Worm (Caenorhabditis elegans) whole organism, young adult: ENCODE results near the gene ucr-2.1.

Experiments
- C17E4.6 ChIP-seq: fragments of 200-800 bp; sonication (Bioruptor generic); IDR thresholded peaks from 2 replicates; pipeline ENCODE4 v1.3.6; 2022; ENCODE audit warnings: missing genetic modification reagents, missing genetic modification characterization, missing compliant biosample characterization
- F55B11.4 ChIP-seq: sonication (generic microtip); optimal IDR thresholded peaks from 2 replicates; lab custom pipeline; 2016; ENCODE audit warnings: missing compliant biosample characterization, missing genetic modification characterization, borderline replicate concordance; ENCODE audit not compliant: insufficient read depth
- Y56A3A.18 ChIP-seq: fragments of 200-800 bp; sonication (Bioruptor generic); IDR thresholded peaks from 2 replicates; pipeline ENCODE4 v1.3.6; 2022; ENCODE audit warnings: missing genetic modification reagents, missing genetic modification characterization, missing compliant biosample characterization
- Y67H2A.10 ChIP-seq: fragments of 200-800 bp; sonication (Bioruptor generic); conservative IDR thresholded peaks from 2 replicates; pipeline ENCODE4 v1.3.6; 2022; ENCODE audit warnings: missing genetic modification reagents, missing genetic modification characterization, missing compliant biosample characterization
- Y95B8A.8 ChIP-seq: fragments of 200-800 bp; sonication (Bioruptor generic); IDR thresholded peaks from 2 replicates; pipeline ENCODE4 v1.3.6; 2022; ENCODE audit warnings: missing genetic modification reagents, missing genetic modification characterization, missing compliant biosample characterization
- akir-1 ChIP-seq: fragments of 200-800 bp; sonication (Bioruptor generic); optimal IDR thresholded peaks from 2 replicates; lab custom pipeline; 2018; ENCODE audit warnings: mild to moderate bottlenecking, missing genetic modification characterization, moderate library complexity, missing compliant biosample characterization
- aptf-2 ChIP-seq: fragments of 200-800 bp; sonication (Bioruptor generic); conservative IDR thresholded peaks from 2 replicates; pipeline ENCODE4 v1.3.6; 2022; ENCODE audit warnings: missing genetic modification reagents, missing genetic modification characterization, missing compliant biosample characterization
- aptf-3 ChIP-seq: fragments of 200-800 bp; sonication (Bioruptor generic); IDR thresholded peaks from 2 replicates; pipeline ENCODE4 v1.3.6; 2022; ENCODE audit warnings: missing genetic modification characterization, missing compliant biosample characterization
- atf-7 ChIP-seq: sonication (generic microtip); optimal IDR thresholded peaks from 2 replicates; lab custom pipeline; 2017; ENCODE audit warnings: mild to moderate bottlenecking, missing genetic modification characterization, missing compliant biosample characterization
- attf-6 ChIP-seq: fragments of 200-800 bp; sonication (Bioruptor generic); IDR thresholded peaks from 2 replicates; pipeline ENCODE4 v1.3.6; 2022; ENCODE audit warnings: missing genetic modification reagents, missing genetic modification characterization, missing compliant biosample characterization
- ccch-3 ChIP-seq: fragments of 200-800 bp; sonication (Bioruptor generic); optimal IDR thresholded peaks from 2 replicates; lab custom pipeline; 2018; ENCODE audit warnings: mild to moderate bottlenecking, missing genetic modification characterization, missing compliant biosample characterization
- cebp-1 ChIP-seq, 2 experiments: fragments of 200-800 bp in 1 of 2; sonication (Bioruptor generic) in 1 of 2; sonication (generic microtip) in 1 of 2; IDR thresholded peaks in 1 of 2; optimal IDR thresholded peaks in 1 of 2; 2 replicates each; pipeline versions ENCODE4 v1.3.6 to Lab custom; 2017 to 2022; ENCODE audit warnings: missing compliant biosample characterization in 2 of 2, missing genetic modification characterization in 2 of 2, mild to moderate bottlenecking in 1 of 2, missing genetic modification reagents in 1 of 2, moderate library complexity in 1 of 2
- cebp-2 ChIP-seq: fragments of 200-800 bp; sonication (Bioruptor generic); IDR thresholded peaks from 2 replicates; pipeline ENCODE4 v1.3.6; 2022; ENCODE audit warnings: missing genetic modification characterization, missing compliant biosample characterization
- ceh-100 ChIP-seq: fragments of 200-800 bp; sonication (Bioruptor generic); IDR thresholded peaks from 2 replicates; pipeline ENCODE4 v1.3.6; 2022; ENCODE audit warnings: missing genetic modification reagents, missing genetic modification characterization, missing compliant biosample characterization
- ceh-40 ChIP-seq: fragments of 200-800 bp; sonication (Bioruptor generic); IDR thresholded peaks from 2 replicates; pipeline ENCODE4 v1.3.6; 2022; ENCODE audit warnings: missing genetic modification characterization, missing compliant biosample characterization
- chd-7 ChIP-seq: sonication (generic microtip); optimal IDR thresholded peaks from 2 replicates; lab custom pipeline; 2016; ENCODE audit warnings: mild to moderate bottlenecking, missing genetic modification characterization, moderate library complexity, missing compliant biosample characterization
- dox-1 ChIP-seq: fragments of 200-800 bp; sonication (Bioruptor generic); IDR thresholded peaks from 2 replicates; pipeline ENCODE4 v1.3.6; 2022; ENCODE audit warnings: missing genetic modification reagents, missing genetic modification characterization, missing compliant biosample characterization
- dpff-1 ChIP-seq: sonication (generic microtip); optimal IDR thresholded peaks from 2 replicates; lab custom pipeline; 2017; ENCODE audit warnings: mild to moderate bottlenecking, missing genetic modification characterization, missing compliant biosample characterization
- egl-18 ChIP-seq: fragments of 200-800 bp; sonication (Bioruptor generic); IDR thresholded peaks from 2 replicates; pipeline ENCODE4 v1.3.6; 2022; ENCODE audit warnings: missing genetic modification reagents, missing genetic modification characterization, missing compliant biosample characterization
- lag-1 ChIP-seq: fragments of 200-800 bp; sonication (Bioruptor generic); IDR thresholded peaks from 2 replicates; pipeline ENCODE4 v1.3.6; 2022; ENCODE audit warnings: missing genetic modification reagents, missing genetic modification characterization, missing compliant biosample characterization
- let-607 ChIP-seq, 2 experiments: fragments of 200-800 bp in 1 of 2; sonication (Bioruptor generic) in 1 of 2; sonication (generic microtip) in 1 of 2; optimal IDR thresholded peaks; 2 replicates each; lab custom pipeline; 2016 to 2018; ENCODE audit warnings: mild to moderate bottlenecking in 2 of 2, missing compliant biosample characterization in 2 of 2, missing genetic modification characterization in 2 of 2, moderate library complexity in 2 of 2, missing genotype in 1 of 2
- lsl-1 ChIP-seq: fragments of 200-800 bp; sonication (Bioruptor generic); optimal IDR thresholded peaks from 2 replicates; lab custom pipeline; 2018; ENCODE audit warnings: mild to moderate bottlenecking, missing genetic modification characterization, moderate library complexity, missing compliant biosample characterization
- madf-8 ChIP-seq: fragments of 200-800 bp; sonication (Bioruptor generic); conservative IDR thresholded peaks from 2 replicates; pipeline ENCODE4 v1.3.6; 2022; ENCODE audit warnings: missing genetic modification reagents, missing genetic modification characterization, missing compliant biosample characterization
- mcd-1 ChIP-seq: fragments of 200-800 bp; sonication (Bioruptor generic); IDR thresholded peaks from 2 replicates; pipeline ENCODE4 v1.3.6; 2022; ENCODE audit warnings: missing genetic modification reagents, missing genetic modification characterization, missing compliant biosample characterization
- mes-4 ChIP-seq: sonication (generic microtip); optimal IDR thresholded peaks from 2 replicates; lab custom pipeline; 2016; ENCODE audit warnings: missing genotype, missing genetic modification characterization, missing compliant biosample characterization
- mxl-1 ChIP-seq: sonication (generic microtip); optimal IDR thresholded peaks from 2 replicates; lab custom pipeline; 2016; ENCODE audit warnings: missing genetic modification characterization, missing compliant biosample characterization
- nhr-80 ChIP-seq: sonication (generic microtip); optimal IDR thresholded peaks from 2 replicates; lab custom pipeline; 2016; ENCODE audit warnings: missing genetic modification characterization, missing compliant biosample characterization
- rcor-1 ChIP-seq: fragments of 200-800 bp; sonication (Bioruptor generic); IDR thresholded peaks from 2 replicates; pipeline ENCODE4 v1.3.6; 2022; ENCODE audit warnings: missing genetic modification reagents, missing genetic modification characterization, missing compliant biosample characterization
- repo-1 ChIP-seq: sonication (generic microtip); optimal IDR thresholded peaks from 2 replicates; lab custom pipeline; 2017; ENCODE audit warnings: mild to moderate bottlenecking, missing genetic modification characterization, missing compliant biosample characterization
- unc-62 ChIP-seq: fragments of 150-350 bp; optimal IDR thresholded peaks from 2 replicates; lab custom pipeline; 2014; ENCODE audit warnings: missing biosample characterization, missing genetic modification reagents, missing genetic modification characterization
- ztf-18 ChIP-seq: sonication (generic microtip); optimal IDR thresholded peaks from 2 replicates; lab custom pipeline; 2016; ENCODE audit warnings: missing genotype, mild to moderate bottlenecking, missing genetic modification characterization, missing compliant biosample characterization
- ztf-25 ChIP-seq: fragments of 200-800 bp; sonication (Bioruptor generic); IDR thresholded peaks from 2 replicates; pipeline ENCODE4 v1.3.6; 2022; ENCODE audit warnings: missing genetic modification reagents, missing genetic modification characterization, missing compliant biosample characterization
- ztf-28 ChIP-seq: fragments of 200-800 bp; sonication (Bioruptor generic); IDR thresholded peaks from 2 replicates; pipeline ENCODE4 v1.3.6; 2022; ENCODE audit warnings: missing genetic modification reagents, missing genetic modification characterization, missing compliant biosample characterization

Gene ucr-2.1

DNA sequence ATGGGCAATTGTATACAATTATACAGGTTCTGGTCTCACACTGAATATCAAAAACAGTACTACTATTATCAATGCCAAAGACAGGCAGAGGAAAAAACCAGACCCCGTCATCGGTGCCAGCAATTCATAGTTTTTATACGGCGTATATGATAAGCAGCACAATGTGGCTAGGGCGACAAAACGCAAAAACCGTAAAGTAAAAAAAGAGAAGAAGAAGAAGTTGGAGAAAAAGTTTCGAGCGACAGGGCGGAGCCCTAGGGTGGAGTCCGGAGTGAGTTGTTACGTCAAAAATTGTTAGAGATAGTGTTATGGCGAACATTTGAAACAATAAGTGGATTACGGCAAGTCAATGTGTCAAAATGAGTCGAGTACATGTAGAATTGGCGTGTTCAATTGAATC is 16.6 kb upstream of the ucr-2.1 start:
- TF ChIP-seq cebp-2 (GFP tag; lab: Robert Waterston, UW) (no peak), ccch-3 (GFP tag; lab: Kevin White, UChicago) (no peak), rcor-1 (GFP tag; lab: Robert Waterston, UW) (no peak), dox-1 (GFP tag; lab: Robert Waterston, UW) (peak; percentile 48; the same call in 1 of the 2 replicates), Y67H2A.10 (no peak), let-607 (tag; optimal IDR thresholded peaks at IDR 0.05; lab: Kevin White, UChicago) (peak; percentile 40 to 52), mxl-1 (tag; lab: Kevin White, UChicago) (no peak), repo-1 (tag; lab: Kevin White, UChicago) (no peak), aptf-3 (GFP tag; lab: Robert Waterston, UW) (no peak), Y95B8A.8 (GFP tag; lab: Robert Waterston, UW) (no peak), nhr-80 (peak; percentile 83), dpff-1 (tag; lab: Kevin White, UChicago) (no peak), ztf-18 (tag; lab: Kevin White, UChicago) (no peak), mcd-1 (GFP tag; lab: Robert Waterston, UW) (no peak), ceh-40 (GFP tag; lab: Robert Waterston, UW) (no peak), attf-6 (no peak)

DNA sequence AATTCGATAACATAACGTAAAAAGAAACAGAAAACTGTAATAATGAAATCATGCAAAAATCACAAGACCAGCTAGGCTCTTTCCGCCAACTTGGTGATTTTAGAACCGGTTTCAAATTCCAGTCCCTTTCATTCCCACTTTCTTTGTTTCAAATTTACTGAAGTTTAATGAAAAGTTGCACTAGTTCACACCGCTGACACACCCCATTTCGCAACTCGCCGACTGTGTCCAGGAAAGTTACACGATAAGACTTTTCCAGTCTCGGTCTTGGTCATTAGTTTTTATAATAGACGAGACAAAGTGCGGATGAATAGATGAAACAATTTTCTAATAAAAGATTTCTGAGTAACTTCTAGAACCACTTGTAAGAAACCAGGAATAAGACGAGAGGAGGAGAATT is 14.3 kb upstream of the ucr-2.1 start:
- TF ChIP-seq nhr-80 (peak; percentile 51), cebp-1 (GFP tag; IDR thresholded peaks at IDR 0.05; lab: Robert Waterston, UW) (peak; percentile 57; the same call in 1 of the 2 replicates), cebp-1 (tag; optimal IDR thresholded peaks at IDR 0.05; lab: Kevin White, UChicago) (peak; percentile 77), F55B11.4 (tag; lab: Kevin White, UChicago) (no peak)

DNA sequence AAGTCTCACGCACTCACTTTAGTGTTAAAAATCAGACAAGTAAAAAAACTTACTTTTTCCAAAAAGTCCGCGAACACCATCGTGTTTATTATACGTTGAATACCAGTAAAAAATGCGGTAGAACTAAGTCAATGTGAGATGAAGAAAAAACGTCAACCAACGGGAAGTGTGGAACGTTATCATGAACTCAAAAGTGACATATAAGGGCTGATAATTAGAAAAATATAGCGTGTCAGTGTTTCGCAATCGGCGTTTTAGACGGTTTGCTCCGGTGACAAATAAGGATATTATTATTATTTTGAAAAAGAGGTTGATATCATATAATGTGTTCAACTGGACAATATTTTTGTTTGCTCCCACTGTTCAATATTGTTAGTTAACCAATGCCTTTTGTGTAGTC is 13.3 kb upstream of the ucr-2.1 start:
- TF ChIP-seq nhr-80 (peak; percentile 81), akir-1 (GFP tag; lab: Kevin White, UChicago) (no peak), dox-1 (GFP tag; lab: Robert Waterston, UW) (peak; percentile 65), lag-1 (GFP tag; lab: Robert Waterston, UW) (no peak), ceh-100 (no peak), cebp-1 (GFP tag; IDR thresholded peaks at IDR 0.05; lab: Robert Waterston, UW) (peak; percentile 79), cebp-1 (tag; optimal IDR thresholded peaks at IDR 0.05; lab: Kevin White, UChicago) (peak; percentile 88), madf-8 (GFP tag; lab: Robert Waterston, UW) (no peak), unc-62 (peak; percentile 74)

DNA sequence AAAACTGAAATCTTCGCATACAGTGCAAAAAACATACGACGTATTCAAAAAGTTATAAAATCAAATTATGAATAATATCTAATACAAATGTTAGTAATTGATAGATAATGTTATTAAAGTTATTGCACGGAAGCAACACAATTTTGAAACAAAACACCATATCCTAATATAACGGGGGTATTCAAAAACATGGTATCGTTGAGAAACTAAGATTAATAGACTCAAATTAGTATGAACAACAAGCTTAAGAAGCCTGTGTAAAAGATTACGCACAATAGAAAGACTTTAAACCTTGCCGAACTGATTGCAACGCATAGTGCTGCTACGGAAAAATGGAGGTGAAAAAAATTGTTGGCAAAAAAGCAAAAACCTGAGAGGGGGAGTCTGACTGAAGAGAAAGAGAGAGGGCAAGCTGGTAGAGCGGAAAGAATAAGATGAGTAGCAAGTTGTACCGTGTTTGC is 12.7 kb upstream of the ucr-2.1 start, which contains the start of gene sma-5:
Gene sma-5, minus strand, starts transcription at position 51 of the 461 bp plus-strand sequence.
- TF ChIP-seq mes-4 (tag; lab: Kevin White, UChicago) = no peak
- no peak for TF ChIP-seq C17E4.6 (GFP tag; lab: Robert Waterston, UW)
- no peak for TF ChIP-seq akir-1 (GFP tag; lab: Kevin White, UChicago)
- TF ChIP-seq Y56A3A.18 (GFP tag; lab: Robert Waterston, UW) = no peak
- no peak for TF ChIP-seq ceh-40 (GFP tag; lab: Robert Waterston, UW)
- no peak for TF ChIP-seq ztf-25 (GFP tag; lab: Robert Waterston, UW)
- no peak for TF ChIP-seq egl-18 (GFP tag; lab: Robert Waterston, UW)
- no peak for TF ChIP-seq chd-7
- no peak for TF ChIP-seq atf-7 (tag; lab: Kevin White, UChicago)
- TF ChIP-seq lsl-1 (GFP tag; lab: Kevin White, UChicago) = no peak
- TF ChIP-seq let-607 (tag; optimal IDR thresholded peaks at IDR 0.05; lab: Kevin White, UChicago) = no peak
- no peak for TF ChIP-seq F55B11.4 (tag; lab: Kevin White, UChicago)
- TF ChIP-seq aptf-2 (GFP tag; lab: Robert Waterston, UW) = no peak
- TF ChIP-seq ztf-28 (GFP tag; lab: Robert Waterston, UW) = no peak
- no peak for TF ChIP-seq dox-1 (GFP tag; lab: Robert Waterston, UW)
